Worm (Caenorhabditis elegans) whole organism, L4 larva: ENCODE results near the gene atp-2.

ENCODE experiments used
- F10B5.3 ChIP-seq: sonication (generic microtip); optimal IDR thresholded peaks from 2 replicates; lab custom pipeline; 2016; ENCODE audit warnings: mild to moderate bottlenecking, missing genetic modification characterization, missing compliant biosample characterization
- F26F4.8 ChIP-seq: fragments of 200-800 bp; sonication (Bioruptor generic); conservative IDR thresholded peaks from 2 replicates; pipeline ENCODE4 v1.3.6; 2022; ENCODE audit warnings: missing genetic modification characterization, missing compliant biosample characterization
- T26A8.4 ChIP-seq: fragments of 200-800 bp; sonication (Bioruptor generic); IDR thresholded peaks from 2 replicates; pipeline ENCODE4 v1.3.6; 2022; ENCODE audit warnings: missing genetic modification characterization, missing compliant biosample characterization
- Y105C5A.15 ChIP-seq: fragments of 200-800 bp; sonication (Bioruptor generic); IDR thresholded peaks from 2 replicates; pipeline ENCODE4 v1.3.6; 2022; ENCODE audit warnings: missing genetic modification characterization, missing compliant biosample characterization
- Y48G9A.11 ChIP-seq: fragments of 200-800 bp; sonication (Bioruptor generic); IDR thresholded peaks from 2 replicates; pipeline ENCODE4 v1.3.6; 2022; ENCODE audit warnings: missing genetic modification reagents, missing genetic modification characterization, missing compliant biosample characterization
- ZK337.2 ChIP-seq: fragments of 200-800 bp; sonication (Bioruptor generic); IDR thresholded peaks from 2 replicates; pipeline ENCODE4 v1.3.6; 2022; ENCODE audit warnings: missing genetic modification reagents, missing genetic modification characterization, missing compliant biosample characterization
- aha-1 ChIP-seq: fragments of 150-350 bp; peaks from one replicate; lab custom pipeline; 2014; ENCODE audit warnings: missing biosample characterization, missing genetic modification characterization
- ama-1 ChIP-seq: fragments of 150-350 bp; optimal IDR thresholded peaks from 2 replicates; lab custom pipeline; 2014; ENCODE audit warnings: inconsistent platforms, mixed read lengths
- arid-1 ChIP-seq: fragments of 200-800 bp; sonication (Bioruptor generic); conservative IDR thresholded peaks from 2 replicates; pipeline ENCODE4 v1.3.6; 2022; ENCODE audit warnings: missing genetic modification reagents, missing genetic modification characterization, missing compliant biosample characterization
- ceh-82 ChIP-seq: sonication (generic microtip); optimal IDR thresholded peaks from 2 replicates; lab custom pipeline; 2017; ENCODE audit warnings: missing biosample characterization, missing genetic modification characterization
- cey-2 ChIP-seq: sonication (generic microtip); optimal IDR thresholded peaks from 3 replicates; lab custom pipeline; 2017; ENCODE audit warnings: missing genetic modification characterization, mild to moderate bottlenecking, missing compliant biosample characterization, antibody characterized with exemption, borderline replicate concordance; ENCODE audit not compliant: insufficient read depth
- daf-12 ChIP-seq: fragments of 150-350 bp; optimal IDR thresholded peaks from 2 replicates; lab custom pipeline; 2014; ENCODE audit warnings: missing biosample characterization, missing genetic modification reagents, missing genetic modification characterization
- daf-16 ChIP-seq, 3 experiments: sonication (generic microtip); optimal IDR thresholded peaks; 2 replicates each; lab custom pipeline; 2016 to 2017; ENCODE audit warnings: missing genetic modification characterization in 3 of 3, missing genetic modification reagents in 3 of 3, mild to moderate bottlenecking in 2 of 3, missing compliant biosample characterization in 2 of 3, missing biosample characterization in 1 of 3, moderate library complexity in 1 of 3
- dmd-6 ChIP-seq: fragments of 200-800 bp; sonication (Bioruptor generic); IDR thresholded peaks from 2 replicates; pipeline ENCODE4 v1.3.6; 2022; ENCODE audit warnings: missing genetic modification reagents, missing genetic modification characterization, missing compliant biosample characterization
- dmd-8 ChIP-seq: fragments of 200-800 bp; sonication (Bioruptor generic); IDR thresholded peaks from 2 replicates; pipeline ENCODE4 v1.3.6; 2022; ENCODE audit warnings: missing genetic modification characterization, missing compliant biosample characterization
- dpl-1 ChIP-seq: fragments of 150-350 bp; optimal IDR thresholded peaks from 2 replicates; lab custom pipeline; 2014; ENCODE audit warnings: missing biosample characterization, missing genetic modification reagents, missing genetic modification characterization
- dve-1 ChIP-seq: sonication (generic microtip); optimal IDR thresholded peaks from 2 replicates; lab custom pipeline; 2017; ENCODE audit warnings: antibody characterized with exemption, mild to moderate bottlenecking, missing genetic modification characterization, missing compliant biosample characterization; ENCODE audit not compliant: insufficient read depth
- egl-27 ChIP-seq: sonication (generic microtip); optimal IDR thresholded peaks from 3 replicates; lab custom pipeline; 2017; ENCODE audit warnings: missing biosample characterization, missing genetic modification reagents, missing genetic modification characterization
- hlh-30 ChIP-seq: sonication (generic microtip); optimal IDR thresholded peaks from 2 replicates; lab custom pipeline; 2017; ENCODE audit warnings: antibody characterized with exemption, mild to moderate bottlenecking, missing genetic modification characterization, missing compliant biosample characterization; ENCODE audit not compliant: insufficient read depth
- hmg-1.1 ChIP-seq: fragments of 200-800 bp; sonication (Bioruptor generic); IDR thresholded peaks from 2 replicates; pipeline ENCODE4 v1.3.6; 2022; ENCODE audit warnings: missing genetic modification reagents, missing genetic modification characterization, missing compliant biosample characterization
- jun-1 ChIP-seq: fragments of 150-350 bp; optimal IDR thresholded peaks from 2 replicates; lab custom pipeline; 2014; ENCODE audit warnings: missing biosample characterization, missing genetic modification reagents, missing genetic modification characterization
- lim-7 ChIP-seq: fragments of 200-800 bp; sonication (Bioruptor generic); IDR thresholded peaks from 2 replicates; pipeline ENCODE4 v1.3.6; 2022; ENCODE audit warnings: missing genetic modification characterization, missing compliant biosample characterization
- lin-1 ChIP-seq: fragments of 200-800 bp; sonication (Bioruptor generic); IDR thresholded peaks from 2 replicates; pipeline ENCODE4 v1.3.6; 2022; ENCODE audit warnings: missing genetic modification reagents, missing genetic modification characterization, missing compliant biosample characterization
- lin-38 ChIP-seq: fragments of 200-800 bp; sonication (Bioruptor generic); IDR thresholded peaks from 2 replicates; pipeline ENCODE4 v1.3.6; 2022; ENCODE audit warnings: missing genetic modification reagents, missing genetic modification characterization, missing compliant biosample characterization
- lin-39 ChIP-seq: fragments of 150-350 bp; optimal IDR thresholded peaks from 2 replicates; lab custom pipeline; 2014; ENCODE audit warnings: missing biosample characterization, missing genetic modification reagents, missing genetic modification characterization
- lir-3 ChIP-seq: sonication (generic microtip); optimal IDR thresholded peaks from 2 replicates; lab custom pipeline; 2016; ENCODE audit warnings: mild to moderate bottlenecking, missing genetic modification characterization, missing compliant biosample characterization
- lsy-2 ChIP-seq, 2 experiments: fragments of 150-350 bp in 1 of 2; sonication (generic microtip) in 1 of 2; optimal IDR thresholded peaks; 2 replicates each; lab custom pipeline; 2014 to 2017; ENCODE audit warnings: missing biosample characterization in 2 of 2, missing genetic modification characterization in 2 of 2
- mep-1 ChIP-seq: fragments of 150-350 bp; sonication (generic microtip); optimal IDR thresholded peaks from 3 replicates; lab custom pipeline; 2014; ENCODE audit warnings: missing biosample characterization, missing genetic modification characterization
- mes-2 ChIP-seq: sonication (generic microtip); optimal IDR thresholded peaks from 2 replicates; lab custom pipeline; 2016; ENCODE audit warnings: missing genotype, mild to moderate bottlenecking, missing genetic modification characterization, missing compliant biosample characterization; ENCODE audit not compliant: poor library complexity, severe bottlenecking
- nhr-111 ChIP-seq: fragments of 200-800 bp; sonication (Bioruptor generic); optimal IDR thresholded peaks from 2 replicates; lab custom pipeline; 2018; ENCODE audit warnings: mild to moderate bottlenecking, missing genetic modification characterization, missing compliant biosample characterization
- nhr-25 ChIP-seq: sonication (generic microtip); optimal IDR thresholded peaks from 2 replicates; lab custom pipeline; 2017; ENCODE audit warnings: missing genetic modification characterization, mild to moderate bottlenecking, missing compliant biosample characterization, antibody characterized with exemption, moderate library complexity, borderline replicate concordance; ENCODE audit not compliant: insufficient read depth
- nhr-76 ChIP-seq: fragments of 150-350 bp; optimal IDR thresholded peaks from 2 replicates; lab custom pipeline; 2014; ENCODE audit warnings: missing biosample characterization, missing genetic modification characterization
- nhr-77 ChIP-seq: fragments of 150-350 bp; optimal IDR thresholded peaks from 2 replicates; lab custom pipeline; 2014; ENCODE audit warnings: missing biosample characterization, missing genetic modification characterization
- pha-4 ChIP-seq, 2 experiments: fragments of 150-350 bp in 1 of 2; fragments of 200-800 bp in 1 of 2; sonication (Bioruptor generic) in 1 of 2; IDR thresholded peaks in 1 of 2; optimal IDR thresholded peaks in 1 of 2; 2 replicates each; pipeline versions ENCODE4 v1.3.6 to Lab custom; 2014 to 2022; ENCODE audit warnings: missing genetic modification characterization in 2 of 2, missing genetic modification reagents in 2 of 2, missing biosample characterization in 1 of 2, missing compliant biosample characterization in 1 of 2
- php-3 ChIP-seq: fragments of 200-800 bp; sonication (Bioruptor generic); IDR thresholded peaks from 2 replicates; pipeline ENCODE4 v1.3.6; 2022; ENCODE audit warnings: missing genetic modification reagents, missing genetic modification characterization, missing compliant biosample characterization
- rbr-2 ChIP-seq: sonication (generic microtip); optimal IDR thresholded peaks from 2 replicates; lab custom pipeline; 2016; ENCODE audit warnings: missing genotype, missing genetic modification characterization, missing compliant biosample characterization
- saeg-2 ChIP-seq: fragments of 200-800 bp; sonication (Bioruptor generic); IDR thresholded peaks from 2 replicates; pipeline ENCODE4 v1.3.6; 2022; ENCODE audit warnings: missing genetic modification reagents, missing genetic modification characterization, missing compliant biosample characterization
- set-16 ChIP-seq: fragments of 200-800 bp; sonication (Bioruptor generic); IDR thresholded peaks from 2 replicates; pipeline ENCODE4 v1.3.6; 2022; ENCODE audit warnings: missing genetic modification reagents, missing genetic modification characterization, missing compliant biosample characterization
- unc-130 ChIP-seq: sonication (generic microtip); optimal IDR thresholded peaks from 2 replicates; lab custom pipeline; 2016; ENCODE audit warnings: missing genetic modification reagents, missing genetic modification characterization, missing compliant biosample characterization
- unc-62 ChIP-seq, 3 experiments: fragments of 150-350 bp in 1 of 3; sonication (generic microtip); optimal IDR thresholded peaks in 2 of 3; peaks in 1 of 3; 1 replicate in 1 of 3; 2 replicates in 2 of 3; lab custom pipeline; 2014 to 2017; ENCODE audit warnings: missing biosample characterization in 3 of 3, missing genetic modification characterization in 3 of 3, missing genetic modification reagents in 3 of 3, missing genotype in 1 of 3
- zag-1 ChIP-seq: fragments of 150-350 bp; optimal IDR thresholded peaks from 2 replicates; lab custom pipeline; 2014; ENCODE audit warnings: missing biosample characterization, missing genetic modification characterization
- zfp-3 ChIP-seq: fragments of 200-800 bp; sonication (Bioruptor generic); conservative IDR thresholded peaks from 2 replicates; pipeline ENCODE4 v1.3.6; 2022; ENCODE audit warnings: missing genetic modification reagents, missing genetic modification characterization, missing compliant biosample characterization
- ztf-7 ChIP-seq: fragments of 150-350 bp; optimal IDR thresholded peaks from 2 replicates; lab custom pipeline; 2014; ENCODE audit warnings: missing biosample characterization, missing genetic modification characterization

The atp-2 gene

ce11 chrIII:5274250-5274649, 46.0 kb downstream of the atp-2 start:
- TF ChIP-seq zfp-3 (GFP tag; lab: Robert Waterston, UW) (0 out of 2 replicates have a peak, but pooled peaks have one; percentile 27), saeg-2 (no peak), T26A8.4 (GFP tag; lab: Robert Waterston, UW) (0 out of 2 replicates have a peak, but pooled peaks have one; percentile 27), dmd-8 (GFP tag; lab: Robert Waterston, UW) (no peak), nhr-77 (no peak), dmd-6 (no peak), lim-7 (no peak), mes-2 (no peak), jun-1 (no peak)

ce11 chrIII:5274715-5275355, 46.6 kb downstream of the atp-2 start, which contains the start of the genes daf-41 and toc-1:
Gene daf-41, minus strand, starts transcription at chrIII:5274765.
Gene toc-1, plus strand, starts transcription at chrIII:5275251.
- TF ChIP-seq dmd-6 (no peak), mep-1 (tag; lab: Kevin White, UChicago) (peak; percentile 44), daf-16 (GFP tag; optimal IDR thresholded peaks at IDR 0.05; lab: Kevin White, UChicago) (no peak), daf-16 (tag; optimal IDR thresholded peaks at IDR 0.05; lab: Kevin White, UChicago) (peak; percentile 24), hlh-30 (peak; percentile 10), rbr-2 (tag; lab: Kevin White, UChicago) (peak; percentile 25), unc-62 (GFP tag; optimal IDR thresholded peaks at IDR 0.05 in 1 of 2; lab: Kevin White, UChicago) (peak in 1 of 2 experiments; percentile 50), unc-62 (tag; optimal IDR thresholded peaks at IDR 0.05; lab: Kevin White, UChicago) (no peak), lin-39 (tag; lab: Kevin White, UChicago) (no peak), daf-12 (tag; lab: Kevin White, UChicago) (no peak), mes-2 (peak; percentile 71), Y105C5A.15 (GFP tag; lab: Robert Waterston, UW) (no peak), dpl-1 (GFP tag; lab: Kevin White, UChicago) (peak; percentile 60), nhr-76 (tag; lab: Kevin White, UChicago) (no peak), lsy-2 (tag; optimal IDR thresholded peaks at IDR 0.05; lab: Kevin White, UChicago) (peak in 1 of 2 experiments; percentile 77), set-16 (GFP tag; lab: Robert Waterston, UW) (no peak), zfp-3 (GFP tag; lab: Robert Waterston, UW) (no peak), ztf-7 (peak; percentile 17), pha-4 (GFP tag; IDR thresholded peaks at IDR 0.05; lab: Robert Waterston, UW) (no peak), pha-4 (tag; optimal IDR thresholded peaks at IDR 0.05; lab: Kevin White, UChicago) (peak; percentile 75), F10B5.3 (tag; lab: Kevin White, UChicago) (no peak), cey-2 (tag; lab: Kevin White, UChicago) (no peak), dve-1 (tag; lab: Kevin White, UChicago) (peak; percentile 25)

ce11 chrIII:5277740-5278139, 49.5 kb downstream of the atp-2 start, which contains the start of gene clk-1:
Gene clk-1, plus strand, starts transcription at chrIII:5277894.
- TF ChIP-seq lin-1 (no peak), lin-38 (GFP tag; lab: Robert Waterston, UW) (no peak), unc-130 (no peak), lim-7 (no peak), Y105C5A.15 (GFP tag; lab: Robert Waterston, UW) (0 out of 2 replicates have a peak, but pooled peaks have one; percentile 12), hmg-1.1 (GFP tag; lab: Robert Waterston, UW) (no peak), ama-1 (peak; percentile 50), aha-1 (tag; lab: Kevin White, UChicago) (no peak), lir-3 (no peak), arid-1 (no peak), egl-27 (tag; lab: Kevin White, UChicago) (no peak), F26F4.8 (0 out of 2 replicates have a peak, but pooled peaks have one; percentile 56), dmd-6 (no peak), ceh-82 (tag; lab: Kevin White, UChicago) (no peak), pha-4 (GFP tag; IDR thresholded peaks at IDR 0.05; lab: Robert Waterston, UW) (no peak), pha-4 (tag; optimal IDR thresholded peaks at IDR 0.05; lab: Kevin White, UChicago) (no peak), cey-2 (tag; lab: Kevin White, UChicago) (no peak), nhr-111 (GFP tag; lab: Kevin White, UChicago) (peak; percentile 31), ZK337.2 (GFP tag; lab: Robert Waterston, UW) (no peak), jun-1 (no peak), unc-62 (GFP tag; optimal IDR thresholded peaks at IDR 0.05 in 1 of 2; lab: Kevin White, UChicago) (peak in 1 of 2 experiments; percentile 24), unc-62 (tag; optimal IDR thresholded peaks at IDR 0.05; lab: Kevin White, UChicago) (no peak), php-3 (no peak), nhr-25 (tag; lab: Kevin White, UChicago) (no peak), Y48G9A.11 (GFP tag; lab: Robert Waterston, UW) (0 out of 2 replicates have a peak, but pooled peaks have one; percentile 7), zag-1 (no peak)
